Fruit fly (Drosophila melanogaster) whole organism, embryonic: ENCODE data around the gene CG4452.

Experiments
- Abd-B ChIP-seq: fragments of 200-800 bp; sonication (Bioruptor generic); optimal IDR thresholded peaks from 2 replicates; lab custom pipeline; 2018; ENCODE audit warnings: missing biosample characterization, mild to moderate bottlenecking, missing genetic modification characterization, moderate library complexity
- Atf3 ChIP-seq: fragments of 200-800 bp; sonication (Bioruptor generic); optimal IDR thresholded peaks from 3 replicates; lab custom pipeline; 2016; ENCODE audit warnings: missing biosample characterization, missing genetic modification characterization
- B-H2 ChIP-seq: fragments of 200-800 bp; sonication (Bioruptor generic); optimal IDR thresholded peaks from 2 replicates; lab custom pipeline; 2018; ENCODE audit warnings: missing biosample characterization, mild to moderate bottlenecking, missing genetic modification characterization
- CG10147 ChIP-seq: fragments of 200-800 bp; sonication (Bioruptor generic); optimal IDR thresholded peaks from 2 replicates; lab custom pipeline; 2019; ENCODE audit warnings: missing biosample characterization, mild to moderate bottlenecking, missing genetic modification characterization, moderate library complexity
- CG10979 ChIP-seq: fragments of 200-800 bp; sonication (Bioruptor generic); optimal IDR thresholded peaks from 2 replicates; lab custom pipeline; 2018; ENCODE audit warnings: missing biosample characterization, mild to moderate bottlenecking, missing genetic modification characterization, moderate library complexity
- CG11504 ChIP-seq: fragments of 200-800 bp; sonication (Bioruptor generic); optimal IDR thresholded peaks from 3 replicates; lab custom pipeline; 2019; ENCODE audit warnings: missing biosample characterization, mild to moderate bottlenecking, missing genetic modification characterization, moderate library complexity
- CG14860 ChIP-seq: fragments of 200-800 bp; sonication (Bioruptor generic); IDR thresholded peaks from 3 replicates; pipeline ENCODE4 v1.3.6; 2022; ENCODE audit warnings: missing biosample characterization, missing genetic modification characterization; ENCODE audit not compliant: partially characterized antibody
- CG15696 ChIP-seq: fragments of 200-800 bp; sonication (Bioruptor generic); optimal IDR thresholded peaks from 2 replicates; lab custom pipeline; 2019; ENCODE audit warnings: missing biosample characterization, mild to moderate bottlenecking, missing genetic modification characterization, moderate library complexity
- CG1602 ChIP-seq: fragments of 200-800 bp; sonication (Bioruptor generic); optimal IDR thresholded peaks from 3 replicates; lab custom pipeline; 2016; ENCODE audit warnings: missing biosample characterization, missing genetic modification characterization
- CG1603 ChIP-seq: fragments of 200-800 bp; sonication (Bioruptor generic); optimal IDR thresholded peaks from 2 replicates; lab custom pipeline; 2019; ENCODE audit warnings: missing biosample characterization, mild to moderate bottlenecking, missing genetic modification characterization, moderate library complexity
- CG16815 ChIP-seq: fragments of 200-800 bp; sonication (Bioruptor generic); optimal IDR thresholded peaks from 3 replicates; lab custom pipeline; 2017; ENCODE audit warnings: missing biosample characterization, mild to moderate bottlenecking, missing genetic modification characterization
- CG16863 ChIP-seq: fragments of 200-800 bp; sonication (Bioruptor generic); optimal IDR thresholded peaks from 3 replicates; lab custom pipeline; 2016; ENCODE audit warnings: missing biosample characterization, missing genetic modification characterization
- CG17385 ChIP-seq: fragments of 200-800 bp; sonication (Bioruptor generic); optimal IDR thresholded peaks from 3 replicates; lab custom pipeline; 2018; ENCODE audit warnings: missing biosample characterization, mild to moderate bottlenecking, missing genetic modification characterization
- CG17612 ChIP-seq: fragments of 200-800 bp; sonication (Bioruptor generic); IDR thresholded peaks from 2 replicates; pipeline ENCODE4 v1.3.6; 2022; ENCODE audit warnings: missing biosample characterization, missing genetic modification characterization
- CG17912 ChIP-seq: fragments of 200-800 bp; sonication (Bioruptor generic); optimal IDR thresholded peaks from 2 replicates; lab custom pipeline; 2018; ENCODE audit warnings: missing biosample characterization, mild to moderate bottlenecking, missing genetic modification characterization
- CG30403 ChIP-seq: fragments of 200-800 bp; sonication (Bioruptor generic); optimal IDR thresholded peaks from 3 replicates; lab custom pipeline; 2016; ENCODE audit warnings: missing biosample characterization, missing genetic modification characterization
- CG30431 ChIP-seq: fragments of 200-800 bp; sonication (Bioruptor generic); optimal IDR thresholded peaks from 2 replicates; lab custom pipeline; 2017; ENCODE audit warnings: missing biosample characterization, missing genetic modification characterization
- CG32767 ChIP-seq: fragments of 200-800 bp; sonication (Bioruptor generic); IDR thresholded peaks from 2 replicates; pipeline ENCODE4 v1.3.6; 2022; ENCODE audit warnings: missing biosample characterization, missing genetic modification characterization
- CG3407 ChIP-seq: fragments of 200-800 bp; sonication (Bioruptor generic); optimal IDR thresholded peaks from 2 replicates; lab custom pipeline; 2018; ENCODE audit warnings: missing biosample characterization, mild to moderate bottlenecking, missing genetic modification characterization
- CG6654 ChIP-seq: fragments of 200-800 bp; sonication (Bioruptor generic); optimal IDR thresholded peaks from 2 replicates; lab custom pipeline; 2017; ENCODE audit warnings: missing biosample characterization, mild to moderate bottlenecking, missing genetic modification characterization
- CG8359 ChIP-seq: fragments of 200-800 bp; sonication (Bioruptor generic); optimal IDR thresholded peaks from 2 replicates; lab custom pipeline; 2017; ENCODE audit warnings: missing biosample characterization, mild to moderate bottlenecking, missing genetic modification characterization, borderline replicate concordance
- CG8944 ChIP-seq: fragments of 200-800 bp; sonication (Bioruptor generic); optimal IDR thresholded peaks from 3 replicates; lab custom pipeline; 2016; ENCODE audit warnings: missing biosample characterization, missing genetic modification characterization
- CG9932 ChIP-seq: fragments of 200-800 bp; sonication (Bioruptor generic); IDR thresholded peaks from 2 replicates; pipeline ENCODE4 v1.3.6; 2022; ENCODE audit warnings: missing biosample characterization, missing genetic modification characterization
- D ChIP-seq, 2 experiments: fragments of 200-800 bp in 1 of 2; fragments of >200 bp in 1 of 2; sonication (Bioruptor generic) in 1 of 2; optimal IDR thresholded peaks; 2 replicates in 1 of 2; 3 replicates in 1 of 2; lab custom pipeline; 2017; ENCODE audit warnings: mild to moderate bottlenecking in 1 of 2, missing biosample characterization in 1 of 2, missing genetic modification characterization in 1 of 2, missing genetic modification reagents in 1 of 2
- Dp ChIP-seq: fragments of 200-800 bp; sonication (Bioruptor generic); optimal IDR thresholded peaks from 2 replicates; lab custom pipeline; 2018; ENCODE audit warnings: missing biosample characterization, mild to moderate bottlenecking, missing genetic modification characterization, moderate library complexity
- E2f2 ChIP-seq: fragments of 200-800 bp; sonication (Bioruptor generic); IDR thresholded peaks from 2 replicates; pipeline ENCODE4 v1.3.6; 2022; ENCODE audit warnings: missing biosample characterization, missing genetic modification characterization
- ERR ChIP-seq: fragments of 200-800 bp; sonication (Bioruptor generic); optimal IDR thresholded peaks from 2 replicates; lab custom pipeline; 2016; ENCODE audit warnings: missing biosample characterization, missing genetic modification characterization
- H15 ChIP-seq: fragments of 200-800 bp; sonication (Bioruptor generic); IDR thresholded peaks from 3 replicates; pipeline ENCODE4 v1.3.6; 2022; ENCODE audit warnings: missing biosample characterization, missing genetic modification characterization
- Hr3 ChIP-seq: fragments of 200-800 bp; sonication (Bioruptor generic); optimal IDR thresholded peaks from 3 replicates; lab custom pipeline; 2016; ENCODE audit warnings: missing biosample characterization, missing genetic modification characterization
- NfI ChIP-seq: fragments of 200-800 bp; sonication (Bioruptor generic); optimal IDR thresholded peaks from 3 replicates; lab custom pipeline; 2018; ENCODE audit warnings: missing biosample characterization, mild to moderate bottlenecking, missing genetic modification characterization, moderate library complexity
- Poxn ChIP-seq: fragments of 200-800 bp; sonication (Bioruptor generic); IDR thresholded peaks from 2 replicates; pipeline ENCODE4 v1.3.6; 2022; ENCODE audit warnings: missing biosample characterization, missing genetic modification characterization
- Usf ChIP-seq: fragments of 200-800 bp; sonication (Bioruptor generic); optimal IDR thresholded peaks from 2 replicates; lab custom pipeline; 2017; ENCODE audit warnings: missing genotype, missing biosample characterization, missing genetic modification characterization
- bigmax ChIP-seq: fragments of 200-800 bp; sonication (Bioruptor generic); optimal IDR thresholded peaks from 2 replicates; lab custom pipeline; 2018; ENCODE audit warnings: missing biosample characterization, mild to moderate bottlenecking, missing genetic modification characterization
- br ChIP-seq: fragments of >200 bp; optimal IDR thresholded peaks from 2 replicates; lab custom pipeline; 2017
- dmrt99B ChIP-seq: fragments of 200-800 bp; sonication (Bioruptor generic); optimal IDR thresholded peaks from 2 replicates; lab custom pipeline; 2018; ENCODE audit warnings: missing biosample characterization, mild to moderate bottlenecking, missing genetic modification characterization, moderate library complexity
- exex ChIP-seq: fragments of 200-800 bp; sonication (Bioruptor generic); optimal IDR thresholded peaks from 4 replicates; lab custom pipeline; 2018; ENCODE audit warnings: missing biosample characterization, mild to moderate bottlenecking, missing genetic modification characterization, moderate library complexity
- fd64A ChIP-seq: fragments of 200-800 bp; sonication (Bioruptor generic); optimal IDR thresholded peaks from 3 replicates; lab custom pipeline; 2018; ENCODE audit warnings: missing biosample characterization, mild to moderate bottlenecking, missing genetic modification characterization
- gem ChIP-seq: fragments of 200-800 bp; sonication (Bioruptor generic); optimal IDR thresholded peaks from 2 replicates; lab custom pipeline; 2019; ENCODE audit warnings: missing biosample characterization, mild to moderate bottlenecking, missing genetic modification characterization, moderate library complexity
- pb ChIP-seq: fragments of 200-800 bp; sonication (Bioruptor generic); optimal IDR thresholded peaks from 3 replicates; lab custom pipeline; 2016; ENCODE audit warnings: missing biosample characterization, missing genetic modification characterization
- phol ChIP-seq: fragments of 200-800 bp; sonication (Bioruptor generic); optimal IDR thresholded peaks from 3 replicates; lab custom pipeline; 2018; ENCODE audit warnings: missing biosample characterization, mild to moderate bottlenecking, missing genetic modification characterization, moderate library complexity
- pzg ChIP-seq: fragments of 200-800 bp; sonication (Bioruptor generic); optimal IDR thresholded peaks from 3 replicates; lab custom pipeline; 2018; ENCODE audit warnings: missing biosample characterization, mild to moderate bottlenecking, missing genetic modification characterization, moderate library complexity
- sc ChIP-seq, 3 experiments: fragments of >200 bp in 2 of 3; fragments of 200-800 bp in 1 of 3; sonication (Bioruptor generic) in 1 of 3; optimal IDR thresholded peaks; 2 replicates in 2 of 3; 3 replicates in 1 of 3; lab custom pipeline; 2017; ENCODE audit warnings: mild to moderate bottlenecking in 1 of 3, missing biosample characterization in 1 of 3, missing genetic modification characterization in 1 of 3, missing genetic modification reagents in 1 of 3
- ssp ChIP-seq: fragments of 200-800 bp; sonication (Bioruptor generic); IDR thresholded peaks from 2 replicates; pipeline ENCODE4 v1.3.6; 2022; ENCODE audit warnings: missing biosample characterization, missing genetic modification characterization
- tna ChIP-seq: fragments of 200-800 bp; sonication (Bioruptor generic); IDR thresholded peaks from 2 replicates; pipeline ENCODE4 v1.3.6; 2022; ENCODE audit warnings: missing biosample characterization, missing genetic modification characterization; ENCODE audit not compliant: partially characterized antibody
- tup ChIP-seq: fragments of 200-800 bp; sonication (Bioruptor generic); optimal IDR thresholded peaks from 2 replicates; lab custom pipeline; 2016; ENCODE audit warnings: missing biosample characterization, mild to moderate bottlenecking, missing genetic modification characterization, moderate library complexity
- yki ChIP-seq: fragments of >200 bp; optimal IDR thresholded peaks from 3 replicates; lab custom pipeline; 2018
- zen2 ChIP-seq: fragments of 200-800 bp; sonication (Bioruptor generic); IDR thresholded peaks from 3 replicates; pipeline ENCODE4 v1.3.6; 2022; ENCODE audit warnings: missing biosample characterization, missing genetic modification characterization; ENCODE audit not compliant: partially characterized antibody
- zfh2 ChIP-seq: fragments of 200-800 bp; sonication (Bioruptor generic); optimal IDR thresholded peaks from 2 replicates; lab custom pipeline; 2016; ENCODE audit warnings: missing biosample characterization, missing genetic modification characterization

CG4452 gene

dm6 chr3L:9410754-9411423 is 43.7 kb downstream of the CG4452 start, which contains the start of the genes CG4022 and Cpsf5 (continued):
- no peak for TF ChIP-seq dmrt99B
- no peak for TF ChIP-seq ERR (GFP tag; lab: Kevin White, UChicago)
- TF ChIP-seq CG17912 (GFP tag; lab: Kevin White, UChicago): peak; percentile 56
- TF ChIP-seq zen2 (GFP tag; lab: Robert Waterston, UW): no peak; the same call in 2 of the 3 replicates
- peak; percentile 36 for TF ChIP-seq Atf3 (GFP tag; lab: Kevin White, UChicago)
- TF ChIP-seq tup (GFP tag; lab: Kevin White, UChicago): peak; percentile 41
- TF ChIP-seq phol (tag; lab: Kevin White, UChicago): peak; percentile 94
- TF ChIP-seq Dp (GFP tag; lab: Kevin White, UChicago): peak; percentile 28
- TF ChIP-seq pzg (GFP tag; lab: Kevin White, UChicago): peak; percentile 82
- no peak for TF ChIP-seq fd64A (GFP tag; lab: Kevin White, UChicago)
- no peak for TF ChIP-seq yki
- TF ChIP-seq sc (optimal IDR thresholded peaks at IDR 0.05; lab: Kevin White, UChicago): no peak
- TF ChIP-seq sc (GFP tag; optimal IDR thresholded peaks at IDR 0.05; lab: Kevin White, UChicago): peak; percentile 16
- no peak for TF ChIP-seq CG6654 (GFP tag; lab: Kevin White, UChicago)
- TF ChIP-seq bigmax (GFP tag; lab: Kevin White, UChicago): peak; percentile 34
- peak; percentile 93 for TF ChIP-seq CG9932
- peak; percentile 64 for TF ChIP-seq CG1603 (tag; lab: Kevin White, UChicago)
- TF ChIP-seq CG32767 (GFP tag; lab: Robert Waterston, UW): peak; percentile 91
- TF ChIP-seq H15: peak; percentile 69; the same call in 2 of the 3 replicates
- TF ChIP-seq E2f2 (GFP tag; lab: Robert Waterston, UW): peak; percentile 70
- peak; percentile 89 for TF ChIP-seq B-H2 (GFP tag; lab: Kevin White, UChicago)
- TF ChIP-seq CG16815: peak; percentile 70
- TF ChIP-seq exex: peak; percentile 77
- peak; percentile 82 for TF ChIP-seq CG11504 (tag; lab: Kevin White, UChicago)
- peak; percentile 74 for TF ChIP-seq CG10979 (tag; lab: Kevin White, UChicago)
- TF ChIP-seq Usf (GFP tag; lab: Kevin White, UChicago): peak; percentile 32
- peak; percentile 93 for TF ChIP-seq gem (tag; lab: Kevin White, UChicago)
- TF ChIP-seq pb (GFP tag; lab: Kevin White, UChicago): peak; percentile 31
- TF ChIP-seq CG10147 (GFP tag; lab: Kevin White, UChicago): peak; percentile 71
- peak; percentile 86 for TF ChIP-seq Abd-B (GFP tag; lab: Kevin White, UChicago)
- no peak for TF ChIP-seq br (lab: Kevin White, UChicago)
- TF ChIP-seq CG8944 (GFP tag; lab: Kevin White, UChicago): peak; percentile 3
- TF ChIP-seq CG14860: no peak
- TF ChIP-seq ssp: peak; percentile 70
- TF ChIP-seq CG3407 (GFP tag; lab: Kevin White, UChicago): peak; percentile 68
- peak; percentile 87 for TF ChIP-seq NfI
- peak; percentile 73 for TF ChIP-seq CG1602 (GFP tag; lab: Kevin White, UChicago)
- TF ChIP-seq CG30403 (GFP tag; lab: Kevin White, UChicago): peak; percentile 90
- TF ChIP-seq tna (GFP tag; lab: Robert Waterston, UW): no peak
- TF ChIP-seq CG17612 (GFP tag; lab: Robert Waterston, UW): no peak
- TF ChIP-seq Poxn (GFP tag; lab: Robert Waterston, UW): peak; percentile 56; the same call in 1 of the 2 replicates
- TF ChIP-seq CG16863 (GFP tag; lab: Kevin White, UChicago): peak; percentile 45
- TF ChIP-seq zfh2 (GFP tag; lab: Kevin White, UChicago): peak; percentile 72
- peak; percentile 85 for TF ChIP-seq CG15696
- peak; percentile 52 for TF ChIP-seq CG30431 (GFP tag; lab: Kevin White, UChicago)
- peak; percentile 75 for TF ChIP-seq Hr3
- TF ChIP-seq D (optimal IDR thresholded peaks at IDR 0.05; lab: Kevin White, UChicago): no peak
- TF ChIP-seq D (GFP tag; optimal IDR thresholded peaks at IDR 0.05; lab: Kevin White, UChicago): peak; percentile 75
- peak; percentile 81 for TF ChIP-seq CG17385 (GFP tag; lab: Kevin White, UChicago)
- no peak for TF ChIP-seq CG8359 (GFP tag; lab: Kevin White, UChicago)
